Worm (Caenorhabditis elegans) whole organism, young adult: ENCODE measurements around the gene F02H6.6.
"Not testable (repeated sequence)": the region's sequence is repeated elsewhere in the genome, so short reads cannot be mapped to it uniquely, and the experiment has no call there.

Source experiments
- B0019.2 ChIP-seq: fragments of 200-800 bp; sonication (Bioruptor generic); conservative IDR thresholded peaks from 2 replicates; pipeline ENCODE4 v1.3.6; 2022; ENCODE audit warnings: missing genetic modification reagents, missing genetic modification characterization, missing compliant biosample characterization
- F33H1.4 ChIP-seq: fragments of 200-800 bp; sonication (Bioruptor generic); IDR thresholded peaks from 2 replicates; pipeline ENCODE4 v1.3.6; 2022; ENCODE audit warnings: missing genetic modification reagents, missing genetic modification characterization, missing compliant biosample characterization
- snpc-4 ChIP-seq, 5 experiments: fragments of 150-350 bp in 1 of 5; sonication (generic microtip) in 4 of 5; optimal IDR thresholded peaks; 2 replicates each; lab custom pipeline; 2014 to 2018; ENCODE audit warnings: missing genetic modification characterization in 5 of 5, missing biosample characterization in 3 of 5, antibody characterized with exemption in 2 of 5, mild to moderate bottlenecking in 2 of 5, missing compliant biosample characterization in 2 of 5, missing genotype in 2 of 5, moderate library complexity in 2 of 5, missing genetic modification reagents in 1 of 5
- unc-62 ChIP-seq: fragments of 150-350 bp; optimal IDR thresholded peaks from 2 replicates; lab custom pipeline; 2014; ENCODE audit warnings: missing biosample characterization, missing genetic modification reagents, missing genetic modification characterization

DNA sequence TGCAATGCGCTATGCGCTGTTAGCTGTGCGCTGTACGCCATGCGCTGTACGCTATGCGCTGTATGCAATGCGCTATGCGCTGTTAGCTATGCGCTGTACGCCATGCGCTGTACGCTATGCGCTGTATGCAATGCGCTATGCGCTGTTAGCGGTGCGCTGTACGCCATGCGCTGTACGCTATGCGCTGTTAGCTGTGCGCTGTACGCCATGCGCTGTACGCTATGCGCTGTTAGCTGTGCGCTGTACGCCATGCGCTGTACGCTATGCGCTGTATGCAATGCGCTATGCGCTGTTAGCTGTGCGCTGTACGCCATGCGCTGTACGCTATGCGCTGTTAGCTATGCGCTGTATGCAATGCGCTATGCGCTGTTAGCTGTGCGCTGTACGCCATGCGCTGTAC is 22.3 kb downstream of the F02H6.6 start:
- TF ChIP-seq snpc-4 (GFP tag; optimal IDR thresholded peaks at IDR 0.05; lab: Kevin White, UChicago); snpc-4 (tag; optimal IDR thresholded peaks at IDR 0.05; lab: Kevin White, UChicago); unc-62; F33H1.4; B0019.2 (GFP tag; lab: Robert Waterston, UW): not testable (repeated sequence)
